Worm (Caenorhabditis elegans) whole organism, mixed stage, embryonic: ENCODE measurements around the gene haly-1.

Experiments used
- blmp-1 ChIP-seq: fragments of 150-350 bp; optimal IDR thresholded peaks from 2 replicates; lab custom pipeline; 2014; ENCODE audit warnings: missing biosample characterization, missing genetic modification characterization
- ceh-43 ChIP-seq: fragments of 200-800 bp; sonication (Bioruptor generic); optimal IDR thresholded peaks from 2 replicates; lab custom pipeline; 2018; ENCODE audit warnings: mild to moderate bottlenecking, missing genetic modification characterization, moderate library complexity, missing compliant biosample characterization
- elt-1 ChIP-seq: sonication (generic microtip); optimal IDR thresholded peaks from 2 replicates; lab custom pipeline; 2017; ENCODE audit warnings: missing genetic modification characterization, mild to moderate bottlenecking, missing compliant biosample characterization, antibody characterized with exemption, moderate library complexity, borderline replicate concordance; ENCODE audit not compliant: insufficient read depth
- elt-3 ChIP-seq: fragments of 150-350 bp; optimal IDR thresholded peaks from 2 replicates; lab custom pipeline; 2014; ENCODE audit warnings: missing biosample characterization, missing genetic modification characterization
- lsy-2 ChIP-seq: fragments of 150-350 bp; optimal IDR thresholded peaks from 2 replicates; lab custom pipeline; 2014; ENCODE audit warnings: missing biosample characterization, missing genetic modification characterization
- nhr-12 ChIP-seq: fragments of 150-350 bp; optimal IDR thresholded peaks from 2 replicates; lab custom pipeline; 2014; ENCODE audit warnings: missing biosample characterization, missing genetic modification characterization
- unc-39 ChIP-seq: fragments of 150-350 bp; optimal IDR thresholded peaks from 2 replicates; lab custom pipeline; 2014; ENCODE audit warnings: missing biosample characterization, missing genetic modification characterization
- unc-62 ChIP-seq: fragments of 150-350 bp; optimal IDR thresholded peaks from 2 replicates; lab custom pipeline; 2014; ENCODE audit warnings: missing biosample characterization, missing genetic modification reagents, missing genetic modification characterization

DNA sequence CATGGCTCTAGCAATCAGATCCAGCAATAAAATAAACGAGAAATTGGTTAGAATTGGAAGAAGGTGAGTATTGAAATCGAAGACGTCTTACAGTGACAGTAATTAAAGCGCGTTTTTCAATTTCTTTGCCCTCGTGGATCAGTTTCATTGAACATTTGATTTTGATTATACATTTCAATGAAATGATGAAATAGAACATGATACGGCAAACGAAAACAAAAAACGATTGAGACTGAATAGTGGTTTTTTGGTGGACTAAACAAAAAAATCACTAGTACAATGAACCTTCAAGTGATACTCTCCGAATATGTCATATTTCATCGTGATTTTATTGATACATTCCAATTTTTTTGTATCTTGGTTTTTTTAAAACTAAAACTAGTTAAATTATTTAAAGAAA lies at the start of gene haly-1:
- TF ChIP-seq ceh-43 (no peak), blmp-1 (tag; lab: Kevin White, UChicago) (no peak), nhr-12 (tag; lab: Kevin White, UChicago) (no peak), unc-39 (tag; lab: Kevin White, UChicago) (no peak), lsy-2 (tag; lab: Kevin White, UChicago) (no peak), elt-1 (no peak), unc-62 (GFP tag; lab: Kevin White, UChicago) (no peak), elt-3 (tag; lab: Kevin White, UChicago) (no peak)
